Fruit fly (Drosophila melanogaster): ENCODE measurements around the gene ppk8.
A peak's percentile ranks its signal among the peaks of the same experiment; 100 is the strongest.

ppk8 gene

dm6 chrX:3573438-3574250, 16.0 kb downstream of the ppk8 start, which contains the start of gene CG2875 (continued):
- TF ChIP-seq Lpt (GFP tag; optimal IDR thresholded peaks at IDR 0.05) (no peak), Hr39 (optimal IDR thresholded peaks at IDR 0.05) (no peak), CG2116 (GFP tag; optimal IDR thresholded peaks at IDR 0.05) (peak; percentile 80), gem (tag; optimal IDR thresholded peaks at IDR 0.05) (peak; percentile 15), B-H1 (GFP tag; IDR thresholded peaks at IDR 0.05) (no peak), kni (GFP tag; optimal IDR thresholded peaks at IDR 0.05) (no peak), amos (GFP tag; IDR thresholded peaks at IDR 0.05; ENCODE audit: partially characterized antibody) (peak; percentile 83), CG11696 (GFP tag; IDR thresholded peaks at IDR 0.05) (no peak), Neu2 (GFP tag; optimal IDR thresholded peaks at IDR 0.05; ENCODE audit: borderline replicate concordance) (no peak), cg (GFP tag; optimal IDR thresholded peaks at IDR 0.05) (no peak), Camta (GFP tag; optimal IDR thresholded peaks at IDR 0.05) (no peak), YL-1 (GFP tag; optimal IDR thresholded peaks at IDR 0.05) (peak; percentile 82), CG12299 (tag; optimal IDR thresholded peaks at IDR 0.05) (peak; percentile 5), oc (tag; optimal IDR thresholded peaks at IDR 0.05) (no peak), zfh2 (GFP tag; optimal IDR thresholded peaks at IDR 0.05) (no peak), Doc3 (GFP tag; IDR thresholded peaks at IDR 0.05; ENCODE audit: partially characterized antibody) (peak; percentile 53; the same call in 2 of the 3 replicates), fd64A (GFP tag; optimal IDR thresholded peaks at IDR 0.05) (no peak), Dp (GFP tag; optimal IDR thresholded peaks at IDR 0.05) (peak; percentile 96), row (GFP tag; IDR thresholded peaks at IDR 0.05) (peak; percentile 25; the same call in 2 of the 3 replicates)

- TF ChIP-seq slbo (GFP tag; IDR thresholded peaks at IDR 0.05) (0 out of 2 replicates have a peak, but pooled peaks have one; percentile 14), CG7556 (GFP tag; optimal IDR thresholded peaks at IDR 0.05) (peak; percentile 16), CG11504 (tag; optimal IDR thresholded peaks at IDR 0.05) (peak; percentile 6), knrl (GFP tag; IDR thresholded peaks at IDR 0.05; ENCODE audit: partially characterized antibody) (no peak), CG31365 (tag; optimal IDR thresholded peaks at IDR 0.05) (no peak), CG18599 (GFP tag; optimal IDR thresholded peaks at IDR 0.05) (peak; percentile 20), Deaf1 (tag; optimal IDR thresholded peaks at IDR 0.05) (peak; percentile 87), z (GFP tag; IDR thresholded peaks at IDR 0.05) (peak; percentile 54; the same call in 1 of the 3 replicates)
These were observed 16.7 kb downstream of the ppk8 start, which contains the start of gene AstA-R1 for dm6 chrX:3574306-3574705. Gene AstA-R1, plus strand, starts transcription at chrX:3574536.

dm6 chrX:3581244-3581643, 23.6 kb downstream of the ppk8 start:
- TF ChIP-seq Fer1 (GFP tag; optimal IDR thresholded peaks at IDR 0.05) (peak; percentile 13), CG4730 (GFP tag; IDR thresholded peaks at IDR 0.05) (no peak), slbo (GFP tag; IDR thresholded peaks at IDR 0.05) (peak; percentile 24; the same call in 1 of the 2 replicates), CG2120 (GFP tag; optimal IDR thresholded peaks at IDR 0.05) (peak; percentile 34), scrt (GFP tag; optimal IDR thresholded peaks at IDR 0.05) (no peak), dmrt11E (tag; optimal IDR thresholded peaks at IDR 0.05) (no peak), CG18599 (GFP tag; optimal IDR thresholded peaks at IDR 0.05) (peak; percentile 18), amos (GFP tag; IDR thresholded peaks at IDR 0.05; ENCODE audit: partially characterized antibody) (no peak), Neu2 (GFP tag; optimal IDR thresholded peaks at IDR 0.05; ENCODE audit: borderline replicate concordance) (no peak), wor (GFP tag; IDR thresholded peaks at IDR 0.05) (no peak), Sox100B (GFP tag; optimal IDR thresholded peaks at IDR 0.05) (no peak), seq (GFP tag; IDR thresholded peaks at IDR 0.05) (0 out of 2 replicates have a peak, but pooled peaks have one; percentile 39), row (GFP tag; IDR thresholded peaks at IDR 0.05) (peak; percentile 54), Elba2 (GFP tag; optimal IDR thresholded peaks at IDR 0.05) (no peak), Optix (GFP tag; IDR thresholded peaks at IDR 0.05) (no peak), CG15269 (tag; optimal IDR thresholded peaks at IDR 0.05) (peak; percentile 42), CG13894 (tag; optimal IDR thresholded peaks at IDR 0.05) (no peak), CG14860 (GFP tag; IDR thresholded peaks at IDR 0.05; ENCODE audit: partially characterized antibody) (no peak), CG3838 (GFP tag; optimal IDR thresholded peaks at IDR 0.05) (no peak), CG9817 (tag; optimal IDR thresholded peaks at IDR 0.05) (peak; percentile 8), schlank (tag; optimal IDR thresholded peaks at IDR 0.05) (no peak), pb (GFP tag; optimal IDR thresholded peaks at IDR 0.05) (no peak), ci (GFP tag; IDR thresholded peaks at IDR 0.05) (0 out of 3 replicates have a peak, but pooled peaks have one; percentile 14), mirr (GFP tag; optimal IDR thresholded peaks at IDR 0.05) (no peak)
